Worm (Caenorhabditis elegans) whole organism, mixed stage, embryonic: Measurements from ENCODE around the gene C46A5.1.

Source experiments
- drap-1 ChIP-seq: fragments of 200-800 bp; sonication (Bioruptor generic); optimal IDR thresholded peaks from 3 replicates; lab custom pipeline; 2018; ENCODE audit warnings: mild to moderate bottlenecking, missing genetic modification characterization, missing compliant biosample characterization
- mep-1 ChIP-seq: fragments of 150-350 bp; optimal IDR thresholded peaks from 2 replicates; lab custom pipeline; 2017; ENCODE audit warnings: missing biosample characterization, missing genetic modification reagents, missing genetic modification characterization, inconsistent platforms
- nhr-12 ChIP-seq: fragments of 150-350 bp; optimal IDR thresholded peaks from 2 replicates; lab custom pipeline; 2014; ENCODE audit warnings: missing biosample characterization, missing genetic modification characterization
- nhr-76 ChIP-seq: sonication (generic microtip); optimal IDR thresholded peaks from 2 replicates; lab custom pipeline; 2017; ENCODE audit warnings: missing biosample characterization, missing genetic modification characterization
- unc-39 ChIP-seq: fragments of 150-350 bp; optimal IDR thresholded peaks from 2 replicates; lab custom pipeline; 2014; ENCODE audit warnings: missing biosample characterization, missing genetic modification characterization
- ztf-11 ChIP-seq: fragments of 150-350 bp; optimal IDR thresholded peaks from 2 replicates; lab custom pipeline; 2014; ENCODE audit warnings: missing biosample characterization, missing genetic modification characterization

DNA sequence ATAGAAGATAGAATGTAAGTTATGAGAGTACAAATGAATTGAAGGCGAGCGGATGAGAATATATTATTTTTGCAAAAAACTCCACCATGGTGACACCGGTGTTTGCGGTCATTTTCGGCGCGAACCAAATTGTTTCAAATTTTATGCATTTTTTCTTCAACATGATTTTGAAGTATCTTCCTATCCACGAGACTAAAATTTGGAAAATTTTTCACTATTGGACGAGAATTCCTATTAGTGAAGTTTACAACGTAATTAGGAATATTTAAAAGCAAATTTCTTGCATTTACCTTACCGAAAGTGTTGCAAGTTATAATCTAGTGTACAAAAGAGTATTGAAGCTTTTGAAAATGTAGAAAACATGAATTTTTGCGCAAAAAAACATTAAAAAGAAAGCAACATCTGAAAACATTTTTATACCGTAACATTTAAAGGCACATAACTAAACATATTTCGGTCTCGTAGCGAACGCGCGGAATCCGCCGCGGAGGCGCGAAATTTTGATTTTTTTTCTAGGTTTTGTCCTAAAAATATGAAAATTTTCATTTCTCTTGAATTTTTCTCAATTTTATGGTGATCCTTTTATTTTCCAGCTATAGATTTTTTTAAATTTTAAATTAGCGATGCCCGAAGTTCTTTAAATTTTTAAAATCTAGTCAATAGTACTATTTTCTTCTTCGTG lies 32.8 kb downstream of the C46A5.1 start, which contains the start of gene sgo-1:
- TF ChIP-seq nhr-76 (tag; lab: Kevin White, UChicago), result no peak
- no peak for TF ChIP-seq ztf-11 (tag; lab: Kevin White, UChicago)
- no peak for TF ChIP-seq drap-1 (GFP tag; lab: Kevin White, UChicago)
- no peak for TF ChIP-seq nhr-12 (tag; lab: Kevin White, UChicago)
- TF ChIP-seq unc-39, result no peak
- no peak for TF ChIP-seq mep-1 (tag; lab: Kevin White, UChicago)
